Fruit fly (Drosophila melanogaster) whole organism, prepupa: Measurements from ENCODE around the gene Wdr24.

Source experiments
- Blimp-1 ChIP-seq: fragments of 200-800 bp; sonication (Bioruptor generic); optimal IDR thresholded peaks from 3 replicates; lab custom pipeline; 2017; ENCODE audit warnings: missing biosample characterization, missing genetic modification characterization, mild to moderate bottlenecking, moderate library complexity, missing genetic modification reagents
- CG10631 ChIP-seq: fragments of 200-800 bp; sonication (Bioruptor generic); optimal IDR thresholded peaks from 2 replicates; lab custom pipeline; 2016; ENCODE audit warnings: missing biosample characterization, missing genetic modification characterization
- CG11294 ChIP-seq: fragments of 200-800 bp; sonication (Bioruptor generic); IDR thresholded peaks from 2 replicates; pipeline ENCODE4 v1.3.6; 2022; ENCODE audit warnings: missing biosample characterization, missing genetic modification characterization
- CG1621 ChIP-seq: fragments of 200-800 bp; sonication (Bioruptor generic); optimal IDR thresholded peaks from 3 replicates; lab custom pipeline; 2018; ENCODE audit warnings: missing biosample characterization, mild to moderate bottlenecking, missing genetic modification characterization
- CG16779 ChIP-seq: fragments of 200-800 bp; sonication (Bioruptor generic); optimal IDR thresholded peaks from 3 replicates; lab custom pipeline; 2017; ENCODE audit warnings: missing biosample characterization, mild to moderate bottlenecking, missing genetic modification characterization
- CG3032 ChIP-seq: fragments of 200-800 bp; optimal IDR thresholded peaks from 2 replicates; lab custom pipeline; 2019; ENCODE audit warnings: missing biosample characterization, mild to moderate bottlenecking, missing genetic modification characterization, moderate library complexity
- CG31627 ChIP-seq: fragments of 200-800 bp; sonication (Bioruptor generic); optimal IDR thresholded peaks from 3 replicates; lab custom pipeline; 2016; ENCODE audit warnings: missing biosample characterization, missing genetic modification characterization
- CG32006 ChIP-seq: fragments of 200-800 bp; sonication (Bioruptor generic); optimal IDR thresholded peaks from 3 replicates; lab custom pipeline; 2017; ENCODE audit warnings: missing biosample characterization, mild to moderate bottlenecking, missing genetic modification characterization
- CG34406 ChIP-seq: fragments of 200-800 bp; sonication (Bioruptor generic); optimal IDR thresholded peaks from 3 replicates; lab custom pipeline; 2016; ENCODE audit warnings: missing biosample characterization, missing genetic modification characterization
- CG3919 ChIP-seq: fragments of 200-800 bp; sonication (Bioruptor generic); optimal IDR thresholded peaks from 3 replicates; lab custom pipeline; 2016; ENCODE audit warnings: missing biosample characterization, missing genetic modification characterization
- CG6163 ChIP-seq: fragments of 200-800 bp; sonication (Bioruptor generic); IDR thresholded peaks from 3 replicates; pipeline ENCODE4 v1.3.6; 2022; ENCODE audit warnings: missing biosample characterization, missing genetic modification characterization
- CG6276 ChIP-seq: fragments of 200-800 bp; sonication (Bioruptor generic); optimal IDR thresholded peaks from 2 replicates; lab custom pipeline; 2017; ENCODE audit warnings: missing biosample characterization, mild to moderate bottlenecking, missing genetic modification characterization
- CG6792 ChIP-seq: fragments of 200-800 bp; sonication (Bioruptor generic); optimal IDR thresholded peaks from 3 replicates; lab custom pipeline; 2016; ENCODE audit warnings: missing biosample characterization, missing genetic modification characterization
- CG6808 ChIP-seq: fragments of 200-800 bp; sonication (Bioruptor generic); optimal IDR thresholded peaks from 3 replicates; lab custom pipeline; 2017; ENCODE audit warnings: missing biosample characterization, missing genetic modification characterization, mild to moderate bottlenecking, moderate library complexity, missing genetic modification reagents
- CG6854 ChIP-seq: fragments of 200-800 bp; sonication (Bioruptor generic); optimal IDR thresholded peaks from 2 replicates; lab custom pipeline; 2017; ENCODE audit warnings: missing biosample characterization, mild to moderate bottlenecking, missing genetic modification characterization
- CG8319 ChIP-seq: fragments of 200-800 bp; sonication (Bioruptor generic); optimal IDR thresholded peaks from 3 replicates; lab custom pipeline; 2016; ENCODE audit warnings: missing biosample characterization, missing genetic modification characterization
- CG8632 ChIP-seq: fragments of 200-800 bp; sonication (Bioruptor generic); optimal IDR thresholded peaks from 3 replicates; lab custom pipeline; 2016; ENCODE audit warnings: missing biosample characterization, missing genetic modification characterization
- CG9139 ChIP-seq: fragments of 200-800 bp; sonication (Bioruptor generic); optimal IDR thresholded peaks from 3 replicates; lab custom pipeline; 2017; ENCODE audit warnings: missing biosample characterization, mild to moderate bottlenecking, missing genetic modification characterization
- Eip75B ChIP-seq: fragments of 200-800 bp; sonication (Bioruptor generic); optimal IDR thresholded peaks from 3 replicates; lab custom pipeline; 2016; ENCODE audit warnings: missing biosample characterization, missing genetic modification characterization
- Eip78C ChIP-seq: fragments of 200-800 bp; sonication (Bioruptor generic); peaks from one replicate; lab custom pipeline; 2016; ENCODE audit warnings: missing biosample characterization, missing genetic modification characterization
- Eip93F ChIP-seq: fragments of 200-800 bp; sonication (Bioruptor generic); optimal IDR thresholded peaks from 2 replicates; lab custom pipeline; 2016; ENCODE audit warnings: missing biosample characterization, mild to moderate bottlenecking, missing genetic modification characterization
- Ets21C ChIP-seq: fragments of 200-800 bp; sonication (Bioruptor generic); optimal IDR thresholded peaks from 3 replicates; lab custom pipeline; 2016; ENCODE audit warnings: missing biosample characterization, missing genetic modification characterization
- Ets96B ChIP-seq: fragments of 200-800 bp; optimal IDR thresholded peaks from 2 replicates; lab custom pipeline; 2019; ENCODE audit warnings: missing biosample characterization, mild to moderate bottlenecking, missing genetic modification characterization, moderate library complexity
- Gug ChIP-seq: fragments of 200-800 bp; sonication (Bioruptor generic); IDR thresholded peaks from 2 replicates; pipeline ENCODE4 v1.3.6; 2022; ENCODE audit warnings: missing biosample characterization, missing genetic modification characterization
- Hr38 ChIP-seq: sonication (Bioruptor generic); optimal IDR thresholded peaks from 2 replicates; lab custom pipeline; 2016; ENCODE audit warnings: missing biosample characterization, missing genetic modification characterization
- Hr39 ChIP-seq: fragments of 200-800 bp; sonication (Bioruptor generic); optimal IDR thresholded peaks from 2 replicates; lab custom pipeline; 2016; ENCODE audit warnings: missing biosample characterization, missing genetic modification characterization
- Hr4 ChIP-seq: fragments of 200-800 bp; sonication (Bioruptor generic); optimal IDR thresholded peaks from 3 replicates; lab custom pipeline; 2016; ENCODE audit warnings: missing biosample characterization, missing genetic modification characterization
- Lpt ChIP-seq: fragments of 200-800 bp; sonication (Bioruptor generic); optimal IDR thresholded peaks from 3 replicates; lab custom pipeline; 2016; ENCODE audit warnings: missing biosample characterization, missing genetic modification characterization
- Met ChIP-seq: fragments of 200-800 bp; sonication (Bioruptor generic); optimal IDR thresholded peaks from 3 replicates; lab custom pipeline; 2016; ENCODE audit warnings: missing biosample characterization, missing genetic modification characterization
- Smox ChIP-seq: fragments of 200-800 bp; sonication (Bioruptor generic); optimal IDR thresholded peaks from 3 replicates; lab custom pipeline; 2016; ENCODE audit warnings: missing biosample characterization, missing genetic modification characterization
- Sox102F ChIP-seq: fragments of 200-800 bp; sonication (Bioruptor generic); optimal IDR thresholded peaks from 2 replicates; lab custom pipeline; 2016; ENCODE audit warnings: missing biosample characterization, mild to moderate bottlenecking, missing genetic modification characterization
- Sox14 ChIP-seq: fragments of 200-800 bp; sonication (Bioruptor generic); optimal IDR thresholded peaks from 3 replicates; lab custom pipeline; 2016; ENCODE audit warnings: missing biosample characterization, missing genetic modification characterization
- Sox15 ChIP-seq: fragments of 200-800 bp; sonication (Bioruptor generic); optimal IDR thresholded peaks from 3 replicates; lab custom pipeline; 2016; ENCODE audit warnings: missing biosample characterization, missing genetic modification characterization
- achi ChIP-seq: fragments of 200-800 bp; sonication (Bioruptor generic); optimal IDR thresholded peaks from 3 replicates; lab custom pipeline; 2016; ENCODE audit warnings: missing biosample characterization, missing genetic modification characterization
- acj6 ChIP-seq: fragments of 200-800 bp; sonication (Bioruptor generic); optimal IDR thresholded peaks from 3 replicates; lab custom pipeline; 2016; ENCODE audit warnings: missing biosample characterization, missing genetic modification characterization
- cyc ChIP-seq: fragments of 200-800 bp; sonication (Bioruptor generic); optimal IDR thresholded peaks from 3 replicates; lab custom pipeline; 2016; ENCODE audit warnings: missing biosample characterization, missing genetic modification characterization
- dsx ChIP-seq: fragments of 200-800 bp; optimal IDR thresholded peaks from 3 replicates; lab custom pipeline; 2019; ENCODE audit warnings: missing biosample characterization, mild to moderate bottlenecking, missing genetic modification characterization, moderate library complexity; ENCODE audit not compliant: poor library complexity, severe bottlenecking
- eg ChIP-seq: fragments of 200-800 bp; sonication (Bioruptor generic); IDR thresholded peaks from 3 replicates; pipeline ENCODE4 v1.3.6; 2022; ENCODE audit warnings: missing biosample characterization, missing genetic modification characterization
- esn ChIP-seq: fragments of 200-800 bp; sonication (Bioruptor generic); optimal IDR thresholded peaks from 2 replicates; lab custom pipeline; 2016; ENCODE audit warnings: missing biosample characterization, mild to moderate bottlenecking, missing genetic modification characterization, moderate library complexity
- fd59A ChIP-seq: fragments of 200-800 bp; sonication (Bioruptor generic); optimal IDR thresholded peaks from 2 replicates; lab custom pipeline; 2017; ENCODE audit warnings: missing biosample characterization, mild to moderate bottlenecking, missing genetic modification characterization, missing genetic modification reagents
- fd85E ChIP-seq: fragments of 200-800 bp; sonication (Bioruptor generic); optimal IDR thresholded peaks from 3 replicates; lab custom pipeline; 2016; ENCODE audit warnings: missing biosample characterization, missing genetic modification characterization
- fkh ChIP-seq: fragments of 200-800 bp; sonication (Bioruptor generic); optimal IDR thresholded peaks from 3 replicates; lab custom pipeline; 2017; ENCODE audit warnings: missing biosample characterization, mild to moderate bottlenecking, missing genetic modification characterization, moderate library complexity
- pdm3 ChIP-seq: fragments of 200-800 bp; sonication (Bioruptor generic); optimal IDR thresholded peaks from 3 replicates; lab custom pipeline; 2016; ENCODE audit warnings: missing biosample characterization, missing genetic modification characterization
- salr ChIP-seq, 2 experiments: fragments of 200-800 bp; sonication (Bioruptor generic); optimal IDR thresholded peaks; 3 replicates each; lab custom pipeline; 2016 to 2018; ENCODE audit warnings: missing biosample characterization in 2 of 2, missing genetic modification characterization in 2 of 2, mild to moderate bottlenecking in 1 of 2
- spab ChIP-seq: fragments of 200-800 bp; sonication (Bioruptor generic); optimal IDR thresholded peaks from 2 replicates; lab custom pipeline; 2017; ENCODE audit warnings: missing biosample characterization, mild to moderate bottlenecking, missing genetic modification characterization, missing genetic modification reagents
- ss ChIP-seq, 2 experiments: fragments of 200-800 bp; sonication (Bioruptor generic); optimal IDR thresholded peaks; 2 replicates in 1 of 2; 3 replicates in 1 of 2; lab custom pipeline; 2017 to 2018; ENCODE audit warnings: mild to moderate bottlenecking in 2 of 2, missing biosample characterization in 2 of 2, missing genetic modification characterization in 2 of 2, moderate library complexity in 1 of 2
- svp ChIP-seq: fragments of 200-800 bp; sonication (Bioruptor generic); peaks from one replicate; lab custom pipeline; 2016; ENCODE audit warnings: missing biosample characterization, missing genetic modification characterization

The Wdr24 gene

dm6 chr3R:29758129-29758733 lies 13.3 kb upstream of the Wdr24 start (continued):
- TF ChIP-seq Ets96B (tag; lab: Kevin White, UChicago) (peak; percentile 46), CG1621 (tag; lab: Kevin White, UChicago) (peak; percentile 1), CG6808 (GFP tag; lab: Kevin White, UChicago) (peak; percentile 16), Hr4 (peak; percentile 79), CG3032 (tag; lab: Kevin White, UChicago) (peak; percentile 26), Sox14 (GFP tag; lab: Kevin White, UChicago) (peak; percentile 27), ss (GFP tag; optimal IDR thresholded peaks at IDR 0.05; lab: Kevin White, UChicago) (no peak), eg (peak; percentile 84)

dm6 chr3R:29757681-29758080 lies 12.8 kb upstream of the Wdr24 start:
- TF ChIP-seq salr (GFP tag; optimal IDR thresholded peaks at IDR 0.05; lab: Kevin White, UChicago) (peak in 1 of 2 experiments; percentile 54), CG6792 (GFP tag; lab: Kevin White, UChicago) (no peak), fd85E (GFP tag; lab: Kevin White, UChicago) (no peak), cyc (GFP tag; lab: Kevin White, UChicago) (peak; percentile 56), Hr39 (GFP tag; lab: Kevin White, UChicago) (peak; percentile 42), Sox102F (peak; percentile 57), Blimp-1 (GFP tag; lab: Kevin White, UChicago) (no peak), CG8319 (GFP tag; lab: Kevin White, UChicago) (no peak), Eip78C (peak; percentile 93), CG6276 (GFP tag; lab: Kevin White, UChicago) (peak; percentile 45), CG6163 (GFP tag; lab: Robert Waterston, UW) (peak; percentile 33; the same call in 1 of the 3 replicates), Ets21C (GFP tag; lab: Kevin White, UChicago) (peak; percentile 12), Gug (GFP tag; lab: Robert Waterston, UW) (0 out of 2 replicates have a peak, but pooled peaks have one; percentile 14), CG11294 (GFP tag; lab: Robert Waterston, UW) (peak; percentile 34; the same call in 1 of the 2 replicates), Met (GFP tag; lab: Kevin White, UChicago) (peak; percentile 61), CG8632 (GFP tag; lab: Kevin White, UChicago) (no peak), Eip75B (GFP tag; lab: Kevin White, UChicago) (peak; percentile 48), CG16779 (tag; lab: Kevin White, UChicago) (no peak), dsx (GFP tag; lab: Kevin White, UChicago) (no peak), pdm3 (peak; percentile 59), CG6854 (GFP tag; lab: Kevin White, UChicago) (no peak), CG10631 (GFP tag; lab: Kevin White, UChicago) (peak; percentile 19), acj6 (GFP tag; lab: Kevin White, UChicago) (peak; percentile 55), CG3919 (GFP tag; lab: Kevin White, UChicago) (peak; percentile 48), CG34406 (GFP tag; lab: Kevin White, UChicago) (peak; percentile 27), Sox15 (GFP tag; lab: Kevin White, UChicago) (peak; percentile 30), spab (no peak), ss (GFP tag; optimal IDR thresholded peaks at IDR 0.05; lab: Kevin White, UChicago) (no peak), Ets96B (tag; lab: Kevin White, UChicago) (peak; percentile 40), Hr4 (peak; percentile 85), Smox (peak; percentile 42), Eip93F (no peak), Sox14 (GFP tag; lab: Kevin White, UChicago) (peak; percentile 14), CG9139 (GFP tag; lab: Kevin White, UChicago) (no peak), CG1621 (tag; lab: Kevin White, UChicago) (no peak), esn (peak; percentile 59), CG3032 (tag; lab: Kevin White, UChicago) (peak; percentile 35), CG6808 (GFP tag; lab: Kevin White, UChicago) (peak; percentile 22), eg (peak; percentile 76), Hr38 (GFP tag; lab: Kevin White, UChicago) (no peak), Lpt (GFP tag; lab: Kevin White, UChicago) (peak; percentile 30), fd59A (GFP tag; lab: Kevin White, UChicago) (no peak), CG31627 (peak; percentile 38), svp (peak; percentile 75), fkh (no peak), CG32006 (peak; percentile 85), achi (GFP tag; lab: Kevin White, UChicago) (peak; percentile 50)
